Fruit fly (Drosophila melanogaster) whole organism, wandering third instar larva: ENCODE data around the gene CG31007.
A peak's percentile ranks its signal among the peaks of the same experiment; 100 is the strongest.

Experiments used
- Abd-B ChIP-seq: fragments of >200 bp; optimal IDR thresholded peaks from 2 replicates; lab custom pipeline; 2017; ENCODE audit warnings: missing biosample characterization, missing genetic modification characterization
- CG32264 ChIP-seq: fragments of 200-800 bp; sonication (Bioruptor generic); optimal IDR thresholded peaks from 2 replicates; lab custom pipeline; 2016; ENCODE audit warnings: missing biosample characterization, missing genetic modification characterization
- CG9705 ChIP-seq: fragments of 200-800 bp; sonication (Bioruptor generic); optimal IDR thresholded peaks from 2 replicates; lab custom pipeline; 2018; ENCODE audit warnings: missing biosample characterization, mild to moderate bottlenecking, missing genetic modification characterization
- CrebA ChIP-seq: fragments of 200-800 bp; sonication (Bioruptor generic); optimal IDR thresholded peaks from 2 replicates; lab custom pipeline; 2016; ENCODE audit warnings: missing biosample characterization, mild to moderate bottlenecking, missing genetic modification characterization, borderline replicate concordance
- Dfd ChIP-seq: fragments of >200 bp; optimal IDR thresholded peaks from 2 replicates; lab custom pipeline; 2017; ENCODE audit warnings: missing biosample characterization, missing genetic modification characterization
- Dif ChIP-seq: fragments of 200-275, 200-300 bp; sonication (Bioruptor generic); optimal IDR thresholded peaks from 2 replicates; lab custom pipeline; 2018; ENCODE audit warnings: missing biosample characterization, missing genetic modification characterization; ENCODE audit not compliant: partially characterized antibody
- HLH106 ChIP-seq: fragments of 200-800 bp; optimal IDR thresholded peaks from 3 replicates; lab custom pipeline; 2019; ENCODE audit warnings: missing biosample characterization, mild to moderate bottlenecking, missing genetic modification characterization, moderate library complexity
- Hnf4 ChIP-seq: fragments of 200-800 bp; sonication (Bioruptor generic); optimal IDR thresholded peaks from 2 replicates; lab custom pipeline; 2016; ENCODE audit warnings: missing biosample characterization, mild to moderate bottlenecking, missing genetic modification characterization
- Hr78 ChIP-seq: fragments of >200 bp; optimal IDR thresholded peaks from 2 replicates; lab custom pipeline; 2017; ENCODE audit warnings: missing biosample characterization, missing genetic modification characterization
- Hr83 ChIP-seq: fragments of 200-300 bp; sonication (Bioruptor generic); optimal IDR thresholded peaks from 2 replicates; lab custom pipeline; 2016; ENCODE audit warnings: missing biosample characterization, mild to moderate bottlenecking, missing genetic modification characterization, moderate library complexity; ENCODE audit not compliant: poor library complexity, severe bottlenecking
- Jra ChIP-seq: sonication (Bioruptor generic); optimal IDR thresholded peaks from 2 replicates; lab custom pipeline; 2016; ENCODE audit warnings: missing biosample characterization, missing genetic modification characterization
- Myc ChIP-seq: fragments of >200 bp; optimal IDR thresholded peaks from 2 replicates; lab custom pipeline; 2017
- OdsH ChIP-seq: fragments of 200-800 bp; sonication (Bioruptor generic); optimal IDR thresholded peaks from 2 replicates; lab custom pipeline; 2016; ENCODE audit warnings: missing biosample characterization, mild to moderate bottlenecking, missing genetic modification characterization
- Rel ChIP-seq, 2 experiments: fragments of 200-800 bp; sonication (Bioruptor generic) in 1 of 2; optimal IDR thresholded peaks; 2 replicates in 1 of 2; 3 replicates in 1 of 2; lab custom pipeline; 2016 to 2019; ENCODE audit warnings: mild to moderate bottlenecking in 2 of 2, missing biosample characterization in 2 of 2, missing genetic modification characterization in 2 of 2, moderate library complexity in 1 of 2
- Sp1 ChIP-seq: fragments of 200-800 bp; sonication (Bioruptor generic); optimal IDR thresholded peaks from 3 replicates; lab custom pipeline; 2019; ENCODE audit warnings: missing biosample characterization, mild to moderate bottlenecking, missing genetic modification characterization, moderate library complexity
- br ChIP-seq: fragments of 200-800 bp; sonication (Bioruptor generic); optimal IDR thresholded peaks from 2 replicates; lab custom pipeline; 2016; ENCODE audit warnings: missing biosample characterization, missing genetic modification characterization
- brk ChIP-seq: fragments of 200-800 bp; sonication (Bioruptor generic); optimal IDR thresholded peaks from 2 replicates; lab custom pipeline; 2016; ENCODE audit warnings: missing biosample characterization, mild to moderate bottlenecking, missing genetic modification characterization
- dl ChIP-seq, 2 experiments: fragments of 175-275, 200-275 bp in 1 of 2; fragments of 200-275 bp in 1 of 2; sonication (Bioruptor generic); optimal IDR thresholded peaks; lab custom pipeline; 2018; ENCODE audit warnings: mild to moderate bottlenecking in 2 of 2, missing biosample characterization in 2 of 2, missing genetic modification characterization in 2 of 2, moderate library complexity in 2 of 2; ENCODE audit not compliant: partially characterized antibody in 2 of 2, insufficient read depth in 1 of 2
- dmrt93B ChIP-seq: fragments of 200-800 bp; sonication (Bioruptor generic); optimal IDR thresholded peaks from 2 replicates; lab custom pipeline; 2018; ENCODE audit warnings: missing biosample characterization, mild to moderate bottlenecking, missing genetic modification characterization
- ey ChIP-seq: fragments of 200-800 bp; sonication (Bioruptor generic); optimal IDR thresholded peaks from 2 replicates; lab custom pipeline; 2016; ENCODE audit warnings: missing biosample characterization, missing genetic modification characterization
- foxo ChIP-seq, 2 experiments: fragments of 200-800 bp; sonication (Bioruptor generic); optimal IDR thresholded peaks; 2 replicates in 1 of 2; 3 replicates in 1 of 2; lab custom pipeline; 2016 to 2017; ENCODE audit warnings: missing biosample characterization in 2 of 2, missing genetic modification characterization in 2 of 2
- fru ChIP-seq: fragments of 200-800 bp; sonication (Bioruptor generic); optimal IDR thresholded peaks from 3 replicates; lab custom pipeline; 2016; ENCODE audit warnings: missing biosample characterization, mild to moderate bottlenecking, missing genetic modification characterization
- lola ChIP-seq: fragments of >200 bp; optimal IDR thresholded peaks from 2 replicates; lab custom pipeline; 2017; ENCODE audit warnings: missing biosample characterization, missing genetic modification characterization
- psq ChIP-seq: fragments of 200-800 bp; sonication (Bioruptor generic); optimal IDR thresholded peaks from 3 replicates; lab custom pipeline; 2017; ENCODE audit warnings: missing biosample characterization, mild to moderate bottlenecking, missing genetic modification characterization, moderate library complexity
- rgr ChIP-seq: fragments of 200-800 bp; sonication (Bioruptor generic); optimal IDR thresholded peaks from 3 replicates; lab custom pipeline; 2016; ENCODE audit warnings: missing biosample characterization, mild to moderate bottlenecking, missing genetic modification characterization
- sv ChIP-seq: fragments of 200-800 bp; sonication (Bioruptor generic); optimal IDR thresholded peaks from 3 replicates; lab custom pipeline; 2016; ENCODE audit warnings: missing biosample characterization, missing genetic modification characterization
- tai ChIP-seq: sonication (Bioruptor generic); optimal IDR thresholded peaks from 2 replicates; lab custom pipeline; 2016; ENCODE audit warnings: missing biosample characterization, missing genetic modification characterization
- usp ChIP-seq: fragments of >200 bp; optimal IDR thresholded peaks from 2 replicates; lab custom pipeline; 2017; ENCODE audit warnings: missing biosample characterization, missing genetic modification characterization

The CG31007 gene

dm6 chr3R:30992357-30992756 is at the start of gene CG31007:
Gene CG31007 (minus strand): TSS chr3R:30992457.
- TF ChIP-seq br (GFP tag; lab: Kevin White, UChicago) (no peak), dl (GFP tag; optimal IDR thresholded peaks at IDR 0.05; lab: Kevin White, UChicago; ENCODE audit: insufficient read depth in 1 of 2, partially characterized antibody in 2 of 2) (no peak), fru (GFP tag; lab: Kevin White, UChicago) (no peak), sv (no peak), lola (GFP tag; lab: Kevin White, UChicago) (no peak), Hr83 (no peak), usp (no peak), OdsH (no peak), rgr (GFP tag; lab: Kevin White, UChicago) (no peak), foxo (GFP tag; optimal IDR thresholded peaks at IDR 0.05; lab: Kevin White, UChicago) (no peak), Hr78 (GFP tag; lab: Kevin White, UChicago) (no peak), Dif (GFP tag; lab: Kevin White, UChicago) (no peak), CrebA (GFP tag; lab: Kevin White, UChicago) (no peak), CG32264 (GFP tag; lab: Kevin White, UChicago) (no peak), psq (no peak), Myc (no peak), tai (GFP tag; lab: Kevin White, UChicago) (no peak)

dm6 chr3R:31038473-31039424 is 46.5 kb upstream of the CG31007 start, which contains the start of gene CanA1:
Gene CanA1 (plus strand): TSS chr3R:31039374.
- TF ChIP-seq brk (GFP tag; lab: Kevin White, UChicago) = no peak
- TF ChIP-seq Jra (GFP tag; lab: Kevin White, UChicago) = no peak
- TF ChIP-seq fru (GFP tag; lab: Kevin White, UChicago) = no peak
- TF ChIP-seq Hnf4 (GFP tag; lab: Kevin White, UChicago) = no peak
- no peak for TF ChIP-seq CG9705 (GFP tag; lab: Kevin White, UChicago)
- TF ChIP-seq psq = no peak
- no peak for TF ChIP-seq Hr83
- no peak for TF ChIP-seq foxo (GFP tag; optimal IDR thresholded peaks at IDR 0.05; lab: Kevin White, UChicago)
- no peak for TF ChIP-seq Dfd
- no peak for TF ChIP-seq ey (GFP tag; lab: Kevin White, UChicago)
- TF ChIP-seq lola (GFP tag; lab: Kevin White, UChicago) = no peak
- no peak for TF ChIP-seq dmrt93B (GFP tag; lab: Kevin White, UChicago)
- TF ChIP-seq HLH106 (tag; lab: Kevin White, UChicago) = no peak
- TF ChIP-seq Abd-B = no peak

dm6 chr3R:31035046-31035445 is 42.8 kb upstream of the CG31007 start, which contains the start of gene CG33773:
Gene CG33773 (plus strand): TSS chr3R:31035346.
- TF ChIP-seq Rel (GFP tag; optimal IDR thresholded peaks at IDR 0.05; lab: Kevin White, UChicago) = no peak
- TF ChIP-seq Rel (tag; optimal IDR thresholded peaks at IDR 0.05; lab: Kevin White, UChicago) = no peak
- TF ChIP-seq rgr (GFP tag; lab: Kevin White, UChicago) = no peak
- no peak for TF ChIP-seq Hnf4 (GFP tag; lab: Kevin White, UChicago)
- TF ChIP-seq, all 38 proteins: peak for 0

- no peak for TF ChIP-seq Dif (GFP tag; lab: Kevin White, UChicago)
These were observed 28.5 kb upstream of the CG31007 start for dm6 chr3R:31020762-31021161.

dm6 chr3R:31019662-31020061 is 27.4 kb upstream of the CG31007 start:
- TF ChIP-seq Sp1 (GFP tag; lab: Kevin White, UChicago) (no peak), Myc (peak; percentile 28), HLH106 (tag; lab: Kevin White, UChicago) (peak; percentile 4)
